Worm (Caenorhabditis elegans) whole organism, young adult: ENCODE measurements around the gene T04H1.13.
A peak's percentile ranks its signal among the peaks of the same experiment; 100 is the strongest.

Experiments
- F23B12.7 ChIP-seq: sonication (generic microtip); optimal IDR thresholded peaks from 2 replicates; lab custom pipeline; 2017; ENCODE audit warnings: missing genetic modification characterization, mild to moderate bottlenecking, missing compliant biosample characterization, antibody characterized with exemption, moderate library complexity; ENCODE audit not compliant: insufficient read depth
- F37B4.10 ChIP-seq: fragments of 200-800 bp; sonication (Bioruptor generic); IDR thresholded peaks from 2 replicates; pipeline ENCODE4 v1.3.6; 2022; ENCODE audit warnings: missing genetic modification characterization, missing compliant biosample characterization
- F49E8.2 ChIP-seq: sonication (generic microtip); optimal IDR thresholded peaks from 3 replicates; lab custom pipeline; 2017; ENCODE audit warnings: missing genetic modification characterization, mild to moderate bottlenecking, missing compliant biosample characterization, antibody characterized with exemption, moderate library complexity; ENCODE audit not compliant: insufficient read depth
- Y53G8AR.9 ChIP-seq: fragments of 200-800 bp; sonication (Bioruptor generic); conservative IDR thresholded peaks from 2 replicates; pipeline ENCODE4 v1.3.6; 2022; ENCODE audit warnings: missing genetic modification reagents, missing genetic modification characterization, missing compliant biosample characterization
- Y67H2A.10 ChIP-seq: fragments of 200-800 bp; sonication (Bioruptor generic); conservative IDR thresholded peaks from 2 replicates; pipeline ENCODE4 v1.3.6; 2022; ENCODE audit warnings: missing genetic modification reagents, missing genetic modification characterization, missing compliant biosample characterization
- ZK185.1 ChIP-seq: sonication (generic microtip); optimal IDR thresholded peaks from 2 replicates; lab custom pipeline; 2016; ENCODE audit warnings: mild to moderate bottlenecking, missing genetic modification characterization, missing compliant biosample characterization; ENCODE audit not compliant: poor library complexity, severe bottlenecking
- bed-1 ChIP-seq: fragments of 200-800 bp; sonication (Bioruptor generic); IDR thresholded peaks from 2 replicates; pipeline ENCODE4 v1.3.6; 2022; ENCODE audit warnings: missing genetic modification reagents, missing genetic modification characterization, missing compliant biosample characterization
- ccch-3 ChIP-seq: fragments of 200-800 bp; sonication (Bioruptor generic); optimal IDR thresholded peaks from 2 replicates; lab custom pipeline; 2018; ENCODE audit warnings: mild to moderate bottlenecking, missing genetic modification characterization, missing compliant biosample characterization
- cebp-1 ChIP-seq, 2 experiments: fragments of 200-800 bp in 1 of 2; sonication (Bioruptor generic) in 1 of 2; sonication (generic microtip) in 1 of 2; IDR thresholded peaks in 1 of 2; optimal IDR thresholded peaks in 1 of 2; 2 replicates each; pipeline versions ENCODE4 v1.3.6 to Lab custom; 2017 to 2022; ENCODE audit warnings: missing compliant biosample characterization in 2 of 2, missing genetic modification characterization in 2 of 2, mild to moderate bottlenecking in 1 of 2, missing genetic modification reagents in 1 of 2, moderate library complexity in 1 of 2
- cebp-2 ChIP-seq: fragments of 200-800 bp; sonication (Bioruptor generic); IDR thresholded peaks from 2 replicates; pipeline ENCODE4 v1.3.6; 2022; ENCODE audit warnings: missing genetic modification characterization, missing compliant biosample characterization
- ceh-40 ChIP-seq: fragments of 200-800 bp; sonication (Bioruptor generic); IDR thresholded peaks from 2 replicates; pipeline ENCODE4 v1.3.6; 2022; ENCODE audit warnings: missing genetic modification characterization, missing compliant biosample characterization
- ceh-58 ChIP-seq: fragments of 200-800 bp; sonication (Bioruptor generic); IDR thresholded peaks from 2 replicates; pipeline ENCODE4 v1.3.6; 2022; ENCODE audit warnings: missing genetic modification characterization, missing compliant biosample characterization
- ceh-91 ChIP-seq: fragments of 200-800 bp; sonication (Bioruptor generic); IDR thresholded peaks from 2 replicates; pipeline ENCODE4 v1.3.6; 2022; ENCODE audit warnings: missing genetic modification reagents, missing genetic modification characterization, missing compliant biosample characterization
- chd-7 ChIP-seq: sonication (generic microtip); optimal IDR thresholded peaks from 2 replicates; lab custom pipeline; 2016; ENCODE audit warnings: mild to moderate bottlenecking, missing genetic modification characterization, moderate library complexity, missing compliant biosample characterization
- dox-1 ChIP-seq: fragments of 200-800 bp; sonication (Bioruptor generic); IDR thresholded peaks from 2 replicates; pipeline ENCODE4 v1.3.6; 2022; ENCODE audit warnings: missing genetic modification reagents, missing genetic modification characterization, missing compliant biosample characterization
- dpl-1 ChIP-seq: fragments of 150-350 bp; optimal IDR thresholded peaks from 2 replicates; lab custom pipeline; 2014; ENCODE audit warnings: missing biosample characterization, missing genetic modification reagents, missing genetic modification characterization
- egrh-3 ChIP-seq: fragments of 200-800 bp; sonication (Bioruptor generic); IDR thresholded peaks from 2 replicates; pipeline ENCODE4 v1.3.6; 2022; ENCODE audit warnings: missing genetic modification reagents, missing genetic modification characterization, missing compliant biosample characterization
- hlh-26 ChIP-seq: fragments of 200-800 bp; sonication (Bioruptor generic); conservative IDR thresholded peaks from 2 replicates; pipeline ENCODE4 v1.3.6; 2022; ENCODE audit warnings: missing genetic modification reagents, missing genetic modification characterization, missing compliant biosample characterization
- hrde-1 ChIP-seq: sonication (generic microtip); optimal IDR thresholded peaks from 2 replicates; lab custom pipeline; 2016; ENCODE audit warnings: missing genetic modification characterization, mild to moderate bottlenecking, missing compliant biosample characterization, moderate library complexity, missing genotype, missing genetic modification reagents, borderline replicate concordance
- hsf-1 ChIP-seq: fragments of 200-800 bp; sonication (Bioruptor generic); IDR thresholded peaks from 2 replicates; pipeline ENCODE4 v1.3.6; 2022; ENCODE audit warnings: missing genetic modification reagents, missing genetic modification characterization, missing compliant biosample characterization
- let-607 ChIP-seq, 2 experiments: fragments of 200-800 bp in 1 of 2; sonication (Bioruptor generic) in 1 of 2; sonication (generic microtip) in 1 of 2; optimal IDR thresholded peaks; 2 replicates each; lab custom pipeline; 2016 to 2018; ENCODE audit warnings: mild to moderate bottlenecking in 2 of 2, missing compliant biosample characterization in 2 of 2, missing genetic modification characterization in 2 of 2, moderate library complexity in 2 of 2, missing genotype in 1 of 2
- lin-26 ChIP-seq: fragments of 200-800 bp; sonication (Bioruptor generic); IDR thresholded peaks from 2 replicates; pipeline ENCODE4 v1.3.6; 2022; ENCODE audit warnings: missing genetic modification reagents, missing genetic modification characterization, missing compliant biosample characterization
- lir-1 ChIP-seq: fragments of 200-800 bp; sonication (Bioruptor generic); conservative IDR thresholded peaks from 2 replicates; pipeline ENCODE4 v1.3.6; 2022; ENCODE audit warnings: missing genetic modification reagents, missing genetic modification characterization, missing compliant biosample characterization
- lsy-27 ChIP-seq: sonication (generic microtip); optimal IDR thresholded peaks from 2 replicates; lab custom pipeline; 2017; ENCODE audit warnings: missing genetic modification characterization, mild to moderate bottlenecking, missing compliant biosample characterization, antibody characterized with exemption, missing genotype, borderline replicate concordance; ENCODE audit not compliant: insufficient read depth
- mes-4 ChIP-seq: sonication (generic microtip); optimal IDR thresholded peaks from 2 replicates; lab custom pipeline; 2016; ENCODE audit warnings: missing genotype, missing genetic modification characterization, missing compliant biosample characterization
- mxl-1 ChIP-seq: sonication (generic microtip); optimal IDR thresholded peaks from 2 replicates; lab custom pipeline; 2016; ENCODE audit warnings: missing genetic modification characterization, missing compliant biosample characterization
- nhr-120 ChIP-seq: fragments of 200-800 bp; sonication (Bioruptor generic); IDR thresholded peaks from 2 replicates; pipeline ENCODE4 v1.3.6; 2022; ENCODE audit warnings: missing genetic modification characterization, missing compliant biosample characterization
- nhr-80 ChIP-seq: sonication (generic microtip); optimal IDR thresholded peaks from 2 replicates; lab custom pipeline; 2016; ENCODE audit warnings: missing genetic modification characterization, missing compliant biosample characterization
- nhr-90 ChIP-seq: sonication (generic microtip); optimal IDR thresholded peaks from 2 replicates; lab custom pipeline; 2016; ENCODE audit warnings: missing genotype, mild to moderate bottlenecking, missing genetic modification characterization, missing compliant biosample characterization
- pbrm-1 ChIP-seq: fragments of 200-800 bp; sonication (Bioruptor generic); IDR thresholded peaks from 2 replicates; pipeline ENCODE4 v1.3.6; 2022; ENCODE audit warnings: missing genetic modification reagents, missing genetic modification characterization, missing compliant biosample characterization
- repo-1 ChIP-seq: sonication (generic microtip); optimal IDR thresholded peaks from 2 replicates; lab custom pipeline; 2017; ENCODE audit warnings: mild to moderate bottlenecking, missing genetic modification characterization, missing compliant biosample characterization
- sea-2 ChIP-seq: fragments of 200-800 bp; sonication (Bioruptor generic); IDR thresholded peaks from 2 replicates; pipeline ENCODE4 v1.3.6; 2022; ENCODE audit warnings: missing genetic modification characterization, missing compliant biosample characterization
- sptf-2 ChIP-seq: fragments of 200-800 bp; sonication (Bioruptor generic); optimal IDR thresholded peaks from 2 replicates; lab custom pipeline; 2018; ENCODE audit warnings: mild to moderate bottlenecking, missing genetic modification characterization, missing compliant biosample characterization
- tbx-9 ChIP-seq: sonication (generic microtip); optimal IDR thresholded peaks from 2 replicates; lab custom pipeline; 2016; ENCODE audit warnings: borderline replicate concordance, missing genetic modification characterization, inconsistent platforms, missing compliant biosample characterization
- unc-130 ChIP-seq: sonication (generic microtip); optimal IDR thresholded peaks from 2 replicates; lab custom pipeline; 2016; ENCODE audit warnings: missing genetic modification reagents, missing genetic modification characterization, missing compliant biosample characterization
- zfh-2 ChIP-seq: fragments of 200-800 bp; sonication (Bioruptor generic); conservative IDR thresholded peaks from 2 replicates; pipeline ENCODE4 v1.3.6; 2022; ENCODE audit warnings: missing genetic modification reagents, missing genetic modification characterization, missing compliant biosample characterization
- ztf-18 ChIP-seq: sonication (generic microtip); optimal IDR thresholded peaks from 2 replicates; lab custom pipeline; 2016; ENCODE audit warnings: missing genotype, mild to moderate bottlenecking, missing genetic modification characterization, missing compliant biosample characterization
- ztf-22 ChIP-seq: fragments of 200-800 bp; sonication (Bioruptor generic); optimal IDR thresholded peaks from 2 replicates; lab custom pipeline; 2018; ENCODE audit warnings: mild to moderate bottlenecking, missing genetic modification characterization, moderate library complexity, missing compliant biosample characterization
- ztf-25 ChIP-seq: fragments of 200-800 bp; sonication (Bioruptor generic); IDR thresholded peaks from 2 replicates; pipeline ENCODE4 v1.3.6; 2022; ENCODE audit warnings: missing genetic modification reagents, missing genetic modification characterization, missing compliant biosample characterization
- ztf-26 ChIP-seq: sonication (generic microtip); optimal IDR thresholded peaks from 2 replicates; lab custom pipeline; 2017; ENCODE audit warnings: missing genetic modification characterization, missing compliant biosample characterization

The T04H1.13 gene

DNA sequence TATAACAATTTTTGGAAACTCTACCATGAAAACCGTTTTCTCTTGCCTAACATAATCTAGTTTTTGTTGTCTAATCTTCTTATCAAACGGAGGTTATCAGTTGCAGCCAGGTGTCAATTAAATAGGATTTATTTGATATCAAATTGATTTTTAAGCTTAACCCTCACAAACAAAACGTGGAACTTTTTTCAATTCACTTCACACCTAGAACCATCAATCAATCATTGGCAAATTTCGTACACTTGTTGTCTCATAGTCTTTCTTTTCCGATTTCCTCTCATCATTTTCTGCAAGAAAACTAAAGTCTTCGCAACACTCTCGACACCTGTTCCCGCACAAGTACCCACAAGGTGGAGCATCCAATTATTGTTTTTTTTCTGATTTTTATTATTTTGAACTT is 36.2 kb downstream of the T04H1.13 start:
- TF ChIP-seq let-607 (tag; optimal IDR thresholded peaks at IDR 0.05; lab: Kevin White, UChicago), result peak; percentile 96
- no peak for TF ChIP-seq ceh-58 (GFP tag; lab: Robert Waterston, UW)
- TF ChIP-seq nhr-120 (GFP tag; lab: Robert Waterston, UW), result no peak
- peak; percentile 70 for TF ChIP-seq nhr-80
- TF ChIP-seq, all 124 proteins: peak for 2

ce11 chrV:12199474-12199873 is 45.4 kb downstream of the T04H1.13 start:
- no peak for TF ChIP-seq dpl-1
- TF ChIP-seq mes-4 (tag; lab: Kevin White, UChicago), result no peak
- no peak for TF ChIP-seq lir-1 (GFP tag; lab: Robert Waterston, UW)
- TF ChIP-seq ztf-26 (tag; lab: Kevin White, UChicago), result no peak
- TF ChIP-seq sea-2 (GFP tag; lab: Robert Waterston, UW), result no peak
- no peak for TF ChIP-seq nhr-90 (tag; lab: Kevin White, UChicago)
- TF ChIP-seq lsy-27 (tag; lab: Kevin White, UChicago), result no peak
- TF ChIP-seq dox-1 (GFP tag; lab: Robert Waterston, UW), result no peak
- no peak for TF ChIP-seq ztf-18
- TF ChIP-seq unc-130 (GFP tag; lab: Kevin White, UChicago), result no peak
- TF ChIP-seq ZK185.1 (tag; lab: Kevin White, UChicago), result no peak
- TF ChIP-seq, all 124 proteins: peak for 0

- TF ChIP-seq ztf-25 (no peak), chd-7 (tag; lab: Kevin White, UChicago) (no peak), Y53G8AR.9 (GFP tag; lab: Robert Waterston, UW) (no peak), ccch-3 (GFP tag; lab: Kevin White, UChicago) (no peak), pbrm-1 (GFP tag; lab: Robert Waterston, UW) (no peak), hrde-1 (tag; lab: Kevin White, UChicago) (no peak), cebp-2 (GFP tag; lab: Robert Waterston, UW) (no peak), ceh-40 (GFP tag; lab: Robert Waterston, UW) (no peak)
Measured at ce11 chrV:12198545-12198944, 46.3 kb downstream of the T04H1.13 start, which contains the start of gene lon-3. Gene lon-3, minus strand, starts transcription at chrV:12198645.

- TF ChIP-seq mxl-1 (tag; lab: Kevin White, UChicago), result no peak
- TF ChIP-seq nhr-80, result no peak
- TF ChIP-seq F49E8.2 (tag; lab: Kevin White, UChicago), result no peak
- TF ChIP-seq repo-1, result no peak
- TF ChIP-seq egrh-3 (GFP tag; lab: Robert Waterston, UW), result peak; percentile 70; the same call in 1 of the 2 replicates
- TF ChIP-seq hlh-26 (GFP tag; lab: Robert Waterston, UW), result no peak
- peak; percentile 79 for TF ChIP-seq zfh-2 (GFP tag; lab: Robert Waterston, UW)
- TF ChIP-seq Y53G8AR.9 (GFP tag; lab: Robert Waterston, UW), result no peak
- TF ChIP-seq ZK185.1 (tag; lab: Kevin White, UChicago), result no peak
- no peak for TF ChIP-seq tbx-9 (tag; lab: Kevin White, UChicago)
- TF ChIP-seq hsf-1 (GFP tag; lab: Robert Waterston, UW), result no peak
- no peak for TF ChIP-seq lin-26 (GFP tag; lab: Robert Waterston, UW)
- TF ChIP-seq, all 124 proteins: peak for 2
Measured at ce11 chrV:12197748-12198147, 47.1 kb downstream of the T04H1.13 start.

- no peak for TF ChIP-seq ceh-91 (GFP tag; lab: Robert Waterston, UW)
- TF ChIP-seq F23B12.7 (tag; lab: Kevin White, UChicago), result no peak
- TF ChIP-seq F49E8.2 (tag; lab: Kevin White, UChicago), result no peak
- no peak for TF ChIP-seq bed-1 (GFP tag; lab: Robert Waterston, UW)
- no peak for TF ChIP-seq ztf-22 (GFP tag; lab: Kevin White, UChicago)
- TF ChIP-seq F37B4.10 (GFP tag; lab: Robert Waterston, UW), result no peak
- TF ChIP-seq cebp-1 (GFP tag; IDR thresholded peaks at IDR 0.05; lab: Robert Waterston, UW), result no peak
- no peak for TF ChIP-seq cebp-1 (tag; optimal IDR thresholded peaks at IDR 0.05; lab: Kevin White, UChicago)
- TF ChIP-seq ztf-18, result no peak
- TF ChIP-seq dpl-1, result no peak
- TF ChIP-seq Y67H2A.10 (GFP tag; lab: Robert Waterston, UW), result no peak
- no peak for TF ChIP-seq mxl-1 (tag; lab: Kevin White, UChicago)
- no peak for TF ChIP-seq sea-2 (GFP tag; lab: Robert Waterston, UW)
- TF ChIP-seq sptf-2 (GFP tag; lab: Kevin White, UChicago), result no peak
Measured at ce11 chrV:12196659-12197058, 48.2 kb downstream of the T04H1.13 start.
